Fruit fly (Drosophila melanogaster) whole organism, embryonic: ENCODE measurements around the gene CG5399.

Experiments
- CG10147 ChIP-seq: fragments of 200-800 bp; sonication (Bioruptor generic); optimal IDR thresholded peaks from 2 replicates; lab custom pipeline; 2019; ENCODE audit warnings: missing biosample characterization, mild to moderate bottlenecking, missing genetic modification characterization, moderate library complexity
- CG10543 ChIP-seq: fragments of 200-800 bp; sonication (Bioruptor generic); optimal IDR thresholded peaks from 3 replicates; lab custom pipeline; 2017; ENCODE audit warnings: missing biosample characterization, mild to moderate bottlenecking, missing genetic modification characterization, moderate library complexity
- CG11504 ChIP-seq: fragments of 200-800 bp; sonication (Bioruptor generic); optimal IDR thresholded peaks from 3 replicates; lab custom pipeline; 2019; ENCODE audit warnings: missing biosample characterization, mild to moderate bottlenecking, missing genetic modification characterization, moderate library complexity
- CG12071 ChIP-seq: fragments of 200-800 bp; sonication (Bioruptor generic); optimal IDR thresholded peaks from 3 replicates; lab custom pipeline; 2018; ENCODE audit warnings: missing biosample characterization, mild to moderate bottlenecking, missing genetic modification characterization
- CG12391 ChIP-seq: fragments of 200-800 bp; sonication (Bioruptor generic); optimal IDR thresholded peaks from 3 replicates; lab custom pipeline; 2018; ENCODE audit warnings: missing biosample characterization, mild to moderate bottlenecking, missing genetic modification characterization, moderate library complexity
- CG16779 ChIP-seq: fragments of 200-800 bp; sonication (Bioruptor generic); IDR thresholded peaks from 2 replicates; pipeline ENCODE4 v1.3.6; 2022; ENCODE audit warnings: missing biosample characterization, missing genetic modification characterization
- CG16813 ChIP-seq: fragments of 200-800 bp; sonication (Bioruptor generic); IDR thresholded peaks from 3 replicates; pipeline ENCODE4 v1.3.6; 2022; ENCODE audit warnings: missing biosample characterization, missing genetic modification characterization; ENCODE audit not compliant: partially characterized antibody
- CG2202 ChIP-seq: fragments of 200-800 bp; sonication (Bioruptor generic); optimal IDR thresholded peaks from 2 replicates; lab custom pipeline; 2018; ENCODE audit warnings: missing biosample characterization, mild to moderate bottlenecking, missing genetic modification characterization
- CG2678 ChIP-seq: fragments of 200-800 bp; sonication (Bioruptor generic); optimal IDR thresholded peaks from 3 replicates; lab custom pipeline; 2019; ENCODE audit warnings: missing biosample characterization, mild to moderate bottlenecking, missing genetic modification characterization, moderate library complexity
- CG31441 ChIP-seq: fragments of 200-800 bp; sonication (Bioruptor generic); IDR thresholded peaks from 2 replicates; pipeline ENCODE4 v1.3.6; 2022; ENCODE audit warnings: missing biosample characterization, missing genetic modification characterization
- CG3281 ChIP-seq: fragments of 200-800 bp; sonication (Bioruptor generic); optimal IDR thresholded peaks from 3 replicates; lab custom pipeline; 2017; ENCODE audit warnings: missing biosample characterization, mild to moderate bottlenecking, missing genetic modification characterization
- CG4282 ChIP-seq: fragments of 200-800 bp; sonication (Bioruptor generic); optimal IDR thresholded peaks from 2 replicates; lab custom pipeline; 2016; ENCODE audit warnings: missing biosample characterization, missing genetic modification characterization
- CG4360 ChIP-seq: fragments of 200-800 bp; sonication (Bioruptor generic); IDR thresholded peaks from 2 replicates; pipeline ENCODE4 v1.3.6; 2022; ENCODE audit warnings: missing biosample characterization, missing genetic modification characterization
- CG6854 ChIP-seq: fragments of 200-800 bp; sonication (Bioruptor generic); optimal IDR thresholded peaks from 3 replicates; lab custom pipeline; 2017; ENCODE audit warnings: missing biosample characterization, mild to moderate bottlenecking, missing genetic modification characterization
- CG7357 ChIP-seq: fragments of 200-800 bp; sonication (Bioruptor generic); IDR thresholded peaks from 3 replicates; pipeline ENCODE4 v1.3.6; 2022; ENCODE audit warnings: missing biosample characterization, missing genetic modification characterization
- CG7372 ChIP-seq: fragments of 200-800 bp; sonication (Bioruptor generic); IDR thresholded peaks from 2 replicates; pipeline ENCODE4 v1.3.6; 2022; ENCODE audit warnings: missing biosample characterization, missing genetic modification characterization
- CG9437 ChIP-seq: fragments of 200-800 bp; sonication (Bioruptor generic); optimal IDR thresholded peaks from 2 replicates; lab custom pipeline; 2018; ENCODE audit warnings: missing biosample characterization, mild to moderate bottlenecking, missing genetic modification characterization
- CG9609 ChIP-seq: fragments of 200-800 bp; sonication (Bioruptor generic); optimal IDR thresholded peaks from 3 replicates; lab custom pipeline; 2016; ENCODE audit warnings: missing biosample characterization, missing genetic modification characterization
- HmgD ChIP-seq: fragments of 200-800 bp; sonication (Bioruptor generic); optimal IDR thresholded peaks from 3 replicates; lab custom pipeline; 2016; ENCODE audit warnings: missing biosample characterization, missing genetic modification characterization
- Hmr ChIP-seq: fragments of 200-800 bp; sonication (Bioruptor generic); optimal IDR thresholded peaks from 3 replicates; lab custom pipeline; 2017; ENCODE audit warnings: mild to moderate bottlenecking, missing biosample characterization, missing genetic modification reagents, missing genetic modification characterization
- Hmx ChIP-seq: fragments of 200-800 bp; sonication (Bioruptor generic); optimal IDR thresholded peaks from 2 replicates; lab custom pipeline; 2016; ENCODE audit warnings: missing biosample characterization, missing genetic modification characterization
- MESR4 ChIP-seq: fragments of 200-800 bp; sonication (Bioruptor generic); optimal IDR thresholded peaks from 2 replicates; lab custom pipeline; 2018; ENCODE audit warnings: missing biosample characterization, mild to moderate bottlenecking, missing genetic modification characterization, moderate library complexity
- Mes4 ChIP-seq: fragments of 200-800 bp; sonication (Bioruptor generic); optimal IDR thresholded peaks from 2 replicates; lab custom pipeline; 2016; ENCODE audit warnings: missing biosample characterization, missing genetic modification characterization
- Neu2 ChIP-seq: fragments of 200-800 bp; sonication (Bioruptor generic); optimal IDR thresholded peaks from 3 replicates; lab custom pipeline; 2016; ENCODE audit warnings: missing biosample characterization, missing genetic modification characterization, borderline replicate concordance
- Ssrp ChIP-seq: fragments of 200-800 bp; sonication (Bioruptor generic); optimal IDR thresholded peaks from 2 replicates; lab custom pipeline; 2018; ENCODE audit warnings: missing biosample characterization, mild to moderate bottlenecking, missing genetic modification characterization, moderate library complexity
- ase ChIP-seq: fragments of 200-800 bp; sonication (Bioruptor generic); IDR thresholded peaks from 3 replicates; pipeline ENCODE4 v1.3.6; 2022; ENCODE audit warnings: missing biosample characterization, missing genetic modification characterization
- chif ChIP-seq, 2 experiments: fragments of 200-800 bp; sonication (Bioruptor generic); optimal IDR thresholded peaks; 3 replicates each; lab custom pipeline; 2016; ENCODE audit warnings: missing biosample characterization in 2 of 2, missing genetic modification characterization in 2 of 2
- corto ChIP-seq: fragments of 200-800 bp; sonication (Bioruptor generic); optimal IDR thresholded peaks from 2 replicates; lab custom pipeline; 2016; ENCODE audit warnings: missing biosample characterization, mild to moderate bottlenecking, missing genetic modification characterization, moderate library complexity
- fd64A ChIP-seq: fragments of 200-800 bp; sonication (Bioruptor generic); optimal IDR thresholded peaks from 3 replicates; lab custom pipeline; 2018; ENCODE audit warnings: missing biosample characterization, mild to moderate bottlenecking, missing genetic modification characterization
- grau ChIP-seq: fragments of 200-800 bp; optimal IDR thresholded peaks from 3 replicates; lab custom pipeline; 2019; ENCODE audit warnings: missing biosample characterization, mild to moderate bottlenecking, missing genetic modification characterization, moderate library complexity
- grn ChIP-seq: fragments of 200-800 bp; sonication (Bioruptor generic); optimal IDR thresholded peaks from 3 replicates; lab custom pipeline; 2017; ENCODE audit warnings: missing biosample characterization, missing genetic modification characterization
- mld ChIP-seq: fragments of 200-800 bp; sonication (Bioruptor generic); IDR thresholded peaks from 3 replicates; pipeline ENCODE4 v1.3.6; 2022; ENCODE audit warnings: missing biosample characterization, missing genetic modification characterization; ENCODE audit not compliant: partially characterized antibody
- nau ChIP-seq: fragments of 200-800 bp; sonication (Bioruptor generic); optimal IDR thresholded peaks from 3 replicates; lab custom pipeline; 2017; ENCODE audit warnings: missing biosample characterization, mild to moderate bottlenecking, missing genetic modification characterization, missing genetic modification reagents
- nom ChIP-seq: fragments of 200-800 bp; sonication (Bioruptor generic); optimal IDR thresholded peaks from 2 replicates; lab custom pipeline; 2017; ENCODE audit warnings: missing biosample characterization, missing genetic modification characterization, mild to moderate bottlenecking, moderate library complexity, missing genetic modification reagents
- pho ChIP-seq: fragments of 200-800 bp; sonication (Bioruptor generic); optimal IDR thresholded peaks from 2 replicates; lab custom pipeline; 2016; ENCODE audit warnings: missing biosample characterization, missing genetic modification characterization
- prd ChIP-seq, 3 experiments: fragments of >200 bp in 2 of 3; fragments of 200-800 bp in 1 of 3; sonication (Bioruptor generic) in 1 of 3; optimal IDR thresholded peaks in 2 of 3; IDR thresholded peaks in 1 of 3; 2 replicates in 2 of 3; 3 replicates in 1 of 3; pipeline versions ENCODE4 v1.3.6 to Lab custom; 2017 to 2022; ENCODE audit warnings: missing biosample characterization in 1 of 3, missing genetic modification characterization in 1 of 3
- pros ChIP-seq: fragments of 200-800 bp; sonication (Bioruptor generic); optimal IDR thresholded peaks from 3 replicates; lab custom pipeline; 2019; ENCODE audit warnings: missing biosample characterization, mild to moderate bottlenecking, missing genetic modification characterization, moderate library complexity
- slp2 ChIP-seq: fragments of 200-800 bp; sonication (Bioruptor generic); optimal IDR thresholded peaks from 2 replicates; lab custom pipeline; 2016; ENCODE audit warnings: missing biosample characterization, missing genetic modification characterization
- sqz ChIP-seq: fragments of 200-800 bp; sonication (Bioruptor generic); optimal IDR thresholded peaks from 3 replicates; lab custom pipeline; 2018; ENCODE audit warnings: missing biosample characterization, mild to moderate bottlenecking, missing genetic modification characterization
- stc ChIP-seq: fragments of 200-800 bp; sonication (Bioruptor generic); IDR thresholded peaks from 2 replicates; pipeline ENCODE4 v1.3.6; 2022; ENCODE audit warnings: missing biosample characterization, missing genetic modification characterization
- stwl ChIP-seq: fragments of 200-800 bp; sonication (Bioruptor generic); optimal IDR thresholded peaks from 3 replicates; lab custom pipeline; 2018; ENCODE audit warnings: missing biosample characterization, mild to moderate bottlenecking, missing genetic modification characterization, moderate library complexity
- tap ChIP-seq: fragments of 200-800 bp; optimal IDR thresholded peaks from 3 replicates; lab custom pipeline; 2019; ENCODE audit warnings: missing biosample characterization, mild to moderate bottlenecking, missing genetic modification characterization, moderate library complexity
- tgo ChIP-seq: fragments of 200-800 bp; sonication (Bioruptor generic); IDR thresholded peaks from 3 replicates; pipeline ENCODE4 v1.3.6; 2022; ENCODE audit warnings: missing biosample characterization, missing genetic modification characterization
- tll ChIP-seq, 2 experiments: fragments of 200-800 bp in 1 of 2; fragments of >200 bp in 1 of 2; sonication (Bioruptor generic) in 1 of 2; optimal IDR thresholded peaks; 2 replicates each; lab custom pipeline; 2017 to 2019; ENCODE audit warnings: missing biosample characterization in 2 of 2, missing genetic modification characterization in 2 of 2, mild to moderate bottlenecking in 1 of 2, moderate library complexity in 1 of 2
- toy ChIP-seq: fragments of 200-800 bp; sonication (Bioruptor generic); IDR thresholded peaks from 2 replicates; pipeline ENCODE4 v1.3.6; 2022; ENCODE audit warnings: missing biosample characterization, missing genetic modification characterization
- trh ChIP-seq: fragments of 200-800 bp; sonication (Bioruptor generic); optimal IDR thresholded peaks from 2 replicates; lab custom pipeline; 2016; ENCODE audit warnings: missing biosample characterization, missing genetic modification characterization
- vfl ChIP-seq: fragments of 200-800 bp; sonication (Bioruptor generic); optimal IDR thresholded peaks from 2 replicates; lab custom pipeline; 2016; ENCODE audit warnings: missing biosample characterization, missing genetic modification characterization

CG5399 gene

DNA sequence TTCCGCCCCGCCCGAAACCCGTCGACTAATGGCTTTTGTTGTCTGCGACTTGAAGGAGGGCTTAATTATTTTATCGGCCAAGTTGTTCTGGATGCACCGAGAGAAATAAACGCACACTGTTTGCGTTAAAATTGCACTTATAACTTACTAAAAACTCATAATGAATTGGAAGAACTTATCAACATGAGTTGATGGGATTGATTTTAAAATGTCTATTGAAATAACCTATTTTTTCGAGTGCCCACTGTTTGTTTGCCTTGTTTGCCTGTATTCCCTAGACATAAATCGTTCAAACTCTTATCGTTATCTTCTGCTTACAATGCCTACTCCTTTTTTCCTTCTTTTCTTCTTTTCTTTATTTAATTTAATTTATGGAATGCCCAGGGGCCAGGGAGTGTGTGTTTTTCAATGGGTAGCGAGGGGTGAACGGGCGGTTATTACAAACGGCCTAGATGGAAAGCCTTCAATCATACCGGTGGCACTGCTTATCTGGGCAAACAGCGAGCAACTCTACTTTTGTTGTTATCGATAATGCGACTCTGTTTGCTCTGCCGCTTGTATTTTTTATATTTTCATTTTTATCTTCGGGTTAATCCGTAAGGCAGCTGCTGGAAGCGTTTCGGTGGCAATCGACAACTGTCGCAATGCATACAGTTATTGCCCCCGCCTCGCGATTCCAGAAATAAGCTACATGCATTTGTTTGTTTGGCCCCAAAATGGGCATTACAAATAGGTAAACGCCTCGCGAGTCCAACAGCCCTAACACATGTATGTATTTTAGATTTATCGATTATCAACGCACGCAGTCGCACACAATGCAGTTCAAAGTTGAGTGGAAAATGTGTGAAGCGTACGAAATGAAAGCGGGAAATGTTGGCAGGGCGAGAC, 18.6 kb upstream of the CG5399 start (continued):
- TF ChIP-seq CG12391 (tag; lab: Kevin White, UChicago), result peak; percentile 68
- TF ChIP-seq grn (GFP tag; lab: Kevin White, UChicago), result peak; percentile 79
- TF ChIP-seq pho (GFP tag; lab: Kevin White, UChicago), result no peak
- no peak for TF ChIP-seq HmgD
- TF ChIP-seq toy (GFP tag; lab: Robert Waterston, UW), result no peak
- TF ChIP-seq CG10147, result no peak
- peak; percentile 75 for TF ChIP-seq CG31441 (GFP tag; lab: Robert Waterston, UW)
- peak; percentile 53 for TF ChIP-seq sqz (GFP tag; lab: Kevin White, UChicago)
- TF ChIP-seq CG11504 (tag; lab: Kevin White, UChicago), result peak; percentile 36
- TF ChIP-seq CG12071 (GFP tag; lab: Kevin White, UChicago), result no peak
- TF ChIP-seq MESR4 (GFP tag; lab: Kevin White, UChicago), result no peak
- peak; percentile 38 for TF ChIP-seq CG2678 (tag; lab: Kevin White, UChicago)
- peak; percentile 14 for TF ChIP-seq CG9437 (GFP tag; lab: Kevin White, UChicago)
- peak; percentile 68 for TF ChIP-seq grau
- no peak for TF ChIP-seq CG4282 (GFP tag; lab: Kevin White, UChicago)
- TF ChIP-seq tll (GFP tag; optimal IDR thresholded peaks at IDR 0.05; lab: Kevin White, UChicago), result no peak
- TF ChIP-seq tgo (GFP tag; lab: Robert Waterston, UW), result peak; percentile 47; the same call in 2 of the 3 replicates
- no peak for TF ChIP-seq corto
- TF ChIP-seq CG4360 (GFP tag; lab: Robert Waterston, UW), result no peak; the same call in 1 of the 2 replicates
- no peak for TF ChIP-seq vfl (GFP tag; lab: Kevin White, UChicago)
- peak; percentile 27 for TF ChIP-seq Ssrp (tag; lab: Kevin White, UChicago)
- no peak for TF ChIP-seq ase (GFP tag; lab: Robert Waterston, UW)
- peak in 1 of 2 experiments; percentile 60 for TF ChIP-seq chif (GFP tag; optimal IDR thresholded peaks at IDR 0.05; lab: Kevin White, UChicago)
- TF ChIP-seq slp2 (GFP tag; lab: Kevin White, UChicago), result peak; percentile 31
- no peak for TF ChIP-seq CG7372 (GFP tag; lab: Robert Waterston, UW)
- no peak for TF ChIP-seq pros (GFP tag; lab: Kevin White, UChicago)
- TF ChIP-seq stwl, result peak; percentile 63
- TF ChIP-seq Hmx (GFP tag; lab: Kevin White, UChicago), result peak; percentile 5
- TF ChIP-seq trh (GFP tag; lab: Kevin White, UChicago), result no peak
- no peak for TF ChIP-seq CG10543
- TF ChIP-seq CG9609 (GFP tag; lab: Kevin White, UChicago), result peak; percentile 21
- TF ChIP-seq CG6854 (GFP tag; lab: Kevin White, UChicago), result no peak
- no peak for TF ChIP-seq nom (GFP tag; lab: Kevin White, UChicago)
- TF ChIP-seq CG3281 (GFP tag; lab: Kevin White, UChicago), result no peak
- no peak for TF ChIP-seq nau (GFP tag; lab: Kevin White, UChicago)
- peak; percentile 61 for TF ChIP-seq stc (GFP tag; lab: Robert Waterston, UW)
- no peak for TF ChIP-seq CG7357 (GFP tag; lab: Robert Waterston, UW)
- no peak for TF ChIP-seq prd (optimal IDR thresholded peaks at IDR 0.05; lab: Kevin White, UChicago)
- TF ChIP-seq prd (GFP tag; IDR thresholded peaks at IDR 0.05; lab: Robert Waterston, UW), result peak; percentile 62; the same call in 2 of the 3 replicates
- TF ChIP-seq Mes4 (GFP tag; lab: Kevin White, UChicago), result peak; percentile 54
- TF ChIP-seq CG16779 (GFP tag; lab: Robert Waterston, UW), result no peak
- TF ChIP-seq Hmr, result peak; percentile 27
- no peak for TF ChIP-seq CG16813 (GFP tag; lab: Robert Waterston, UW)
- no peak for TF ChIP-seq mld (GFP tag; lab: Robert Waterston, UW)
- peak; percentile 38 for TF ChIP-seq fd64A (GFP tag; lab: Kevin White, UChicago)
- peak; percentile 75 for TF ChIP-seq CG2202 (tag; lab: Kevin White, UChicago)
- TF ChIP-seq Neu2 (GFP tag; lab: Kevin White, UChicago), result no peak
- peak; percentile 2 for TF ChIP-seq tap (tag; lab: Kevin White, UChicago)
